Worm (Caenorhabditis elegans): ENCODE results near the gene C18D4.4.

- TF ChIP-seq unc-55 (GFP tag; optimal IDR thresholded peaks at IDR 0.05), result no peak
- TF ChIP-seq nhr-232 (tag; optimal IDR thresholded peaks at IDR 0.05), result no peak
- no peak for TF ChIP-seq hlh-30 (tag; optimal IDR thresholded peaks at IDR 0.05; ENCODE audit: insufficient read depth)
- TF ChIP-seq tbx-2 (tag; optimal IDR thresholded peaks at IDR 0.05), result no peak
- TF ChIP-seq sox-4 (tag; optimal IDR thresholded peaks at IDR 0.05), result no peak
- no peak for TF ChIP-seq zip-5 (tag; optimal IDR thresholded peaks at IDR 0.05)
- no peak for TF ChIP-seq nfya-1 (tag; optimal IDR thresholded peaks at IDR 0.05)
- no peak for TF ChIP-seq ceh-34 (tag; optimal IDR thresholded peaks at IDR 0.05)
- no peak for TF ChIP-seq odd-2 (tag; optimal IDR thresholded peaks at IDR 0.05)
- TF ChIP-seq eyg-1 (tag; optimal IDR thresholded peaks at IDR 0.05), result no peak
- TF ChIP-seq hlh-6 (tag; optimal IDR thresholded peaks at IDR 0.05), result no peak
- no peak for TF ChIP-seq dmd-4 (tag; optimal IDR thresholded peaks at IDR 0.05; ENCODE audit: borderline replicate concordance)
Measured at ce11 chrV:17539289-17539688, 8.0 kb upstream of the C18D4.4 start.

Data from whole organism, late embryonic.